Worm (Caenorhabditis elegans): Measurements from ENCODE around the gene sid-3.

The sid-3 gene

ce11 chrX:17140447-17140846 is 45.7 kb upstream of the sid-3 start:
- TF ChIP-seq lin-1 (GFP tag; IDR thresholded peaks at IDR 0.05) (no peak), mdl-1 (tag; optimal IDR thresholded peaks at IDR 0.05) (no peak), dmd-8 (GFP tag; IDR thresholded peaks at IDR 0.05) (no peak), aha-1 (tag) (peak; percentile 89), hlh-11 (tag; optimal IDR thresholded peaks at IDR 0.05) (peak; percentile 21), ama-1 (optimal IDR thresholded peaks at IDR 0.05) (no peak), dve-1 (tag; optimal IDR thresholded peaks at IDR 0.05; ENCODE audit: insufficient read depth) (peak; percentile 28), dpl-1 (GFP tag; optimal IDR thresholded peaks at IDR 0.05) (no peak), rbr-2 (tag; optimal IDR thresholded peaks at IDR 0.05) (no peak), F26F4.8 (GFP tag; conservative IDR thresholded peaks at IDR 0.05) (no peak), T20F7.1 (GFP tag; optimal IDR thresholded peaks at IDR 0.05) (no peak), zfp-3 (GFP tag; conservative IDR thresholded peaks at IDR 0.05) (no peak), cey-2 (tag; optimal IDR thresholded peaks at IDR 0.05; ENCODE audit: borderline replicate concordance, insufficient read depth) (no peak), hlh-30 (tag; optimal IDR thresholded peaks at IDR 0.05; ENCODE audit: insufficient read depth) (peak; percentile 20), arid-1 (GFP tag; conservative IDR thresholded peaks at IDR 0.05) (no peak), fkh-10 (GFP tag; optimal IDR thresholded peaks at IDR 0.05) (no peak), ztf-7 (tag; optimal IDR thresholded peaks at IDR 0.05) (peak; percentile 43), Y75B8A.6 (GFP tag; IDR thresholded peaks at IDR 0.05) (no peak), hif-1 (tag; optimal IDR thresholded peaks at IDR 0.05) (no peak), nhr-28 (tag; optimal IDR thresholded peaks at IDR 0.05) (peak; percentile 58), mep-1 (tag; optimal IDR thresholded peaks at IDR 0.05) (peak; percentile 2), zfp-2 (tag; optimal IDR thresholded peaks at IDR 0.05) (no peak), lin-39 (tag; optimal IDR thresholded peaks at IDR 0.05) (no peak), daf-16 (GFP tag; optimal IDR thresholded peaks at IDR 0.05) (no peak), daf-16 (tag; optimal IDR thresholded peaks at IDR 0.05) (peak; percentile 98), ctbp-1 (GFP tag; IDR thresholded peaks at IDR 0.05) (no peak), hmg-1.1 (GFP tag; IDR thresholded peaks at IDR 0.05) (no peak)

- TF ChIP-seq dmd-6 (GFP tag; IDR thresholded peaks at IDR 0.05) (0 out of 2 replicates have a peak, but pooled peaks have one; percentile 6), aly-2 (tag; optimal IDR thresholded peaks at IDR 0.05) (no peak), ceh-82 (tag; optimal IDR thresholded peaks at IDR 0.05) (no peak), nhr-6 (tag; optimal IDR thresholded peaks at IDR 0.05) (peak; percentile 99), nhr-28 (tag; optimal IDR thresholded peaks at IDR 0.05) (peak; percentile 72), lin-38 (GFP tag; IDR thresholded peaks at IDR 0.05) (no peak), pqm-1 (tag; optimal IDR thresholded peaks at IDR 0.05) (peak; percentile 97), daf-16 (GFP tag; optimal IDR thresholded peaks at IDR 0.05) (no peak), daf-16 (tag; optimal IDR thresholded peaks at IDR 0.05) (peak; percentile 28), dve-1 (tag; optimal IDR thresholded peaks at IDR 0.05; ENCODE audit: insufficient read depth) (peak; percentile 9), hlh-11 (tag; optimal IDR thresholded peaks at IDR 0.05) (peak; percentile 22)
Observed at ce11 chrX:17146545-17146944, 39.6 kb upstream of the sid-3 start.

ce11 chrX:17149877-17150490 is 36.2 kb upstream of the sid-3 start, which contains the start of gene T23C6.4:
T23C6.4 (minus strand) TSS chrX:17149927.
- TF ChIP-seq aha-1 (tag): peak; percentile 65
- TF ChIP-seq hmg-1.1 (GFP tag; IDR thresholded peaks at IDR 0.05): 0 out of 2 replicates have a peak, but pooled peaks have one; percentile 37
- TF ChIP-seq zip-11 (GFP tag; IDR thresholded peaks at IDR 0.05): no peak

ce11 chrX:17151160-17151711 is 34.9 kb upstream of the sid-3 start, which contains the start of gene mdt-1.2:
mdt-1.2 (plus strand) TSS chrX:17151522.
- TF ChIP-seq T26A8.4 (GFP tag; IDR thresholded peaks at IDR 0.05) (no peak), ceh-44 (GFP tag; IDR thresholded peaks at IDR 0.05) (no peak), ces-1 (GFP tag; optimal IDR thresholded peaks at IDR 0.05) (no peak), ztf-11 (tag; optimal IDR thresholded peaks at IDR 0.05) (no peak), ztf-7 (tag; optimal IDR thresholded peaks at IDR 0.05) (no peak), mes-2 (tag; optimal IDR thresholded peaks at IDR 0.05; ENCODE audit: poor library complexity, severe bottlenecking) (peak; percentile 88), daf-12 (tag; optimal IDR thresholded peaks at IDR 0.05) (no peak), F44E2.7 (GFP tag; IDR thresholded peaks at IDR 0.05) (no peak), zfp-3 (GFP tag; conservative IDR thresholded peaks at IDR 0.05) (no peak), lin-15B (tag; optimal IDR thresholded peaks at IDR 0.05) (no peak), hlh-30 (tag; optimal IDR thresholded peaks at IDR 0.05; ENCODE audit: insufficient read depth) (peak; percentile 61), R02D3.7 (tag; optimal IDR thresholded peaks at IDR 0.05) (no peak), nhr-41 (GFP tag; IDR thresholded peaks at IDR 0.05) (no peak), mdt-29 (GFP tag; IDR thresholded peaks at IDR 0.05) (no peak), zfp-2 (tag; optimal IDR thresholded peaks at IDR 0.05) (no peak), nhr-111 (GFP tag; optimal IDR thresholded peaks at IDR 0.05) (no peak)
